Fruit fly (Drosophila melanogaster): ENCODE data around the gene CG12502.

Gene CG12502

DNA sequence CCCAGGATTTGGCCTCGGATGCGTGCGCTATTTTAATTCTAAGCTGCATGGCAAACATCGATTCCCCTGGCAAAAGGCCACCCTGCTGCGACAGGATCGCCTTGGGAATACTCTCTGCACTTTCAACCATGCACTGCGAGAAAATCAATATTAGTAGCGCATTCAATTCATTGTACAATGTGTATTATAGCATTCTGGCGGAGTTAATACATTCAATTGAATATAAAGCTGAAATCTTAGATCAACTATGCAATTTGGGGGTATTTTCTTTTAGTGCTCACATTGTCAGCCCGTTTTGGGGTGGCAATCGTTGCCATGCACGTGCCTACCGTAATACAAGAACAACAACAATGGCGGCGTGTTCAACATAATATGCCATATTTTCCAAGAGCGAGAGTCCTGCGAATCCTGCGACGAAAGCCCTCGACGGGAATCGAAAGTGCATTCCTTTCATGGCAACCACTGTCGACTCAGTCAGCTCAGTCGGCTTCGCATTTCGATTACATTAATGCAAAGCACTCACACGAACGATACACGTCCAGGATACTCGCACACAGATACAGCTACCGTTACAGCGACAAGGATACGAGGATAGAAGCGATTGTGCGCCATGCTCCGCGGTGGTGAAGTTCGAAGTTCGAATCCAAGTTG, 42.6 kb downstream of the CG12502 start (continued):
- peak; percentile 77 for TF ChIP-seq Ets65A (GFP tag)
- no peak for TF ChIP-seq Nf-YB (GFP tag; optimal IDR thresholded peaks at IDR 0.05)
- TF ChIP-seq sna (GFP tag; IDR thresholded peaks at IDR 0.05; ENCODE audit: partially characterized antibody), result no peak
- TF ChIP-seq CG17568 (GFP tag; optimal IDR thresholded peaks at IDR 0.05), result no peak
- no peak for TF ChIP-seq CG3838 (GFP tag; optimal IDR thresholded peaks at IDR 0.05)
- no peak for TF ChIP-seq Mad (GFP tag; optimal IDR thresholded peaks at IDR 0.05)
- no peak for TF ChIP-seq chm (GFP tag; IDR thresholded peaks at IDR 0.05)
- TF ChIP-seq NFAT (GFP tag; IDR thresholded peaks at IDR 0.05), result no peak
- TF ChIP-seq her (GFP tag; optimal IDR thresholded peaks at IDR 0.05), result no peak
- TF ChIP-seq Hr39 (optimal IDR thresholded peaks at IDR 0.05), result no peak
- no peak for TF ChIP-seq CG12236 (GFP tag; optimal IDR thresholded peaks at IDR 0.05)
- no peak for TF ChIP-seq CG32772 (GFP tag; IDR thresholded peaks at IDR 0.05)
- TF ChIP-seq Hmr (GFP tag; optimal IDR thresholded peaks at IDR 0.05), result no peak
- 0 out of 2 replicates have a peak, but pooled peaks have one; percentile 46 for TF ChIP-seq Awh (GFP tag; IDR thresholded peaks at IDR 0.05)
- peak; percentile 15; the same call in 1 of the 2 replicates for TF ChIP-seq CG31441 (GFP tag; IDR thresholded peaks at IDR 0.05)
- peak; percentile 39 for TF ChIP-seq Med (GFP tag)
- TF ChIP-seq CG34422 (GFP tag; IDR thresholded peaks at IDR 0.05), result 0 out of 3 replicates have a peak, but pooled peaks have one; percentile 50
- no peak for TF ChIP-seq exex (tag; optimal IDR thresholded peaks at IDR 0.05)
- no peak for TF ChIP-seq CG14965 (GFP tag; optimal IDR thresholded peaks at IDR 0.05; ENCODE audit: borderline replicate concordance)
- TF ChIP-seq bsh (GFP tag; optimal IDR thresholded peaks at IDR 0.05), result peak in 1 of 2 experiments; percentile 74
- peak; percentile 77 for TF ChIP-seq zf30C (GFP tag; optimal IDR thresholded peaks at IDR 0.05)
- TF ChIP-seq CG17612 (GFP tag; IDR thresholded peaks at IDR 0.05), result no peak
- TF ChIP-seq CG12942 (GFP tag; optimal IDR thresholded peaks at IDR 0.05), result no peak
- no peak for TF ChIP-seq fd3F (GFP tag; optimal IDR thresholded peaks at IDR 0.05)
- no peak for TF ChIP-seq cg (GFP tag; optimal IDR thresholded peaks at IDR 0.05)
- no peak for TF ChIP-seq CG6272 (GFP tag; IDR thresholded peaks at IDR 0.05)
- TF ChIP-seq bcd (GFP tag; optimal IDR thresholded peaks at IDR 0.05), result peak; percentile 22
- no peak for TF ChIP-seq sim (GFP tag; IDR thresholded peaks at IDR 0.05)
- no peak for TF ChIP-seq CG12104 (GFP tag; optimal IDR thresholded peaks at IDR 0.05)
- TF ChIP-seq CG16863 (GFP tag; optimal IDR thresholded peaks at IDR 0.05), result no peak
- TF ChIP-seq so (GFP tag; IDR thresholded peaks at IDR 0.05), result 0 out of 3 replicates have a peak, but pooled peaks have one; percentile 16
- TF ChIP-seq klu (GFP tag; IDR thresholded peaks at IDR 0.05), result no peak
- peak; percentile 68 for TF ChIP-seq dmrt11E (tag; optimal IDR thresholded peaks at IDR 0.05)
- no peak for TF ChIP-seq CG4617 (GFP tag; optimal IDR thresholded peaks at IDR 0.05; ENCODE audit: borderline replicate concordance)
- TF ChIP-seq luna (GFP tag; optimal IDR thresholded peaks at IDR 0.05), result no peak
- no peak for TF ChIP-seq Ptx1 (GFP tag; IDR thresholded peaks at IDR 0.05)
- peak in 1 of 2 experiments; percentile 50 for TF ChIP-seq chif (GFP tag; optimal IDR thresholded peaks at IDR 0.05)
- no peak for TF ChIP-seq CG13123 (GFP tag; optimal IDR thresholded peaks at IDR 0.05)
- peak; percentile 44 for TF ChIP-seq oc (tag; optimal IDR thresholded peaks at IDR 0.05)
- no peak for TF ChIP-seq CG17186 (GFP tag; optimal IDR thresholded peaks at IDR 0.05)
- TF ChIP-seq CG13775 (GFP tag; optimal IDR thresholded peaks at IDR 0.05), result peak; percentile 14
- TF ChIP-seq tll (GFP tag; optimal IDR thresholded peaks at IDR 0.05), result no peak
- TF ChIP-seq Usf (GFP tag; optimal IDR thresholded peaks at IDR 0.05), result no peak
- peak; percentile 28 for TF ChIP-seq Hsf (GFP tag; optimal IDR thresholded peaks at IDR 0.05)
- TF ChIP-seq mld (GFP tag; IDR thresholded peaks at IDR 0.05; ENCODE audit: partially characterized antibody), result no peak
- no peak for TF ChIP-seq CG31388 (GFP tag; optimal IDR thresholded peaks at IDR 0.05)
- no peak for TF ChIP-seq Oaz (GFP tag; IDR thresholded peaks at IDR 0.05)
- TF ChIP-seq al (GFP tag; IDR thresholded peaks at IDR 0.05), result no peak
- peak; percentile 54 for TF ChIP-seq phol (tag; optimal IDR thresholded peaks at IDR 0.05)
- no peak for TF ChIP-seq nerfin-2 (GFP tag; IDR thresholded peaks at IDR 0.05; ENCODE audit: partially characterized antibody)
